Worm (Caenorhabditis elegans) whole organism, L3 larva: ENCODE measurements around the gene C34D10.5.

ENCODE experiments used
- R02D3.7 ChIP-seq: fragments of 150-350 bp; optimal IDR thresholded peaks from 2 replicates; lab custom pipeline; 2014; ENCODE audit warnings: missing biosample characterization, missing genetic modification characterization
- ZK546.5 ChIP-seq: sonication (generic microtip); optimal IDR thresholded peaks from 2 replicates; lab custom pipeline; 2017; ENCODE audit warnings: missing biosample characterization, missing genetic modification characterization
- aly-2 ChIP-seq: fragments of 150-350 bp; optimal IDR thresholded peaks from 2 replicates; lab custom pipeline; 2014; ENCODE audit warnings: missing biosample characterization, missing genetic modification characterization
- ama-1 ChIP-seq: fragments of 150-350 bp; optimal IDR thresholded peaks from 2 replicates; lab custom pipeline; 2018
- ceh-16 ChIP-seq: sonication (generic microtip); optimal IDR thresholded peaks from 2 replicates; lab custom pipeline; 2017; ENCODE audit warnings: missing biosample characterization, missing genetic modification characterization
- ceh-28 ChIP-seq: fragments of 150-350 bp; optimal IDR thresholded peaks from 2 replicates; lab custom pipeline; 2014; ENCODE audit warnings: missing biosample characterization, missing genetic modification reagents, missing genetic modification characterization
- ceh-82 ChIP-seq: fragments of 150-350 bp; optimal IDR thresholded peaks from 2 replicates; lab custom pipeline; 2014; ENCODE audit warnings: missing biosample characterization, missing genetic modification characterization
- ceh-9 ChIP-seq: sonication (generic microtip); optimal IDR thresholded peaks from 2 replicates; lab custom pipeline; 2018; ENCODE audit warnings: missing biosample characterization, missing genetic modification characterization
- daf-12 ChIP-seq: fragments of 150-350 bp; optimal IDR thresholded peaks from 2 replicates; lab custom pipeline; 2014; ENCODE audit warnings: missing biosample characterization, missing genetic modification reagents, missing genetic modification characterization
- egl-27 ChIP-seq: sonication (generic microtip); optimal IDR thresholded peaks from 4 replicates; lab custom pipeline; 2017; ENCODE audit warnings: missing biosample characterization, missing genetic modification reagents, missing genetic modification characterization
- egl-5 ChIP-seq: fragments of 150-350 bp; optimal IDR thresholded peaks from 2 replicates; lab custom pipeline; 2017; ENCODE audit warnings: missing biosample characterization, missing genetic modification reagents, missing genetic modification characterization, inconsistent platforms
- elt-1 ChIP-seq: fragments of 150-350 bp; optimal IDR thresholded peaks from 2 replicates; lab custom pipeline; 2014; ENCODE audit warnings: missing biosample characterization, missing genetic modification characterization
- elt-2 ChIP-seq: sonication (generic microtip); optimal IDR thresholded peaks from 2 replicates; lab custom pipeline; 2016; ENCODE audit warnings: missing genetic modification reagents, mild to moderate bottlenecking, missing genetic modification characterization, missing compliant biosample characterization
- elt-3 ChIP-seq, 3 experiments: fragments of 150-350 bp in 1 of 3; sonication (generic microtip) in 2 of 3; optimal IDR thresholded peaks; 2 replicates in 2 of 3; 4 replicates in 1 of 3; lab custom pipeline; 2014 to 2017; ENCODE audit warnings: missing biosample characterization in 3 of 3, missing genetic modification characterization in 3 of 3
- eor-1 ChIP-seq, 2 experiments: fragments of 150-350 bp; optimal IDR thresholded peaks; 2 replicates each; lab custom pipeline; 2014 to 2018; ENCODE audit warnings: missing biosample characterization in 2 of 2, missing genetic modification characterization in 2 of 2
- fkh-10 ChIP-seq: sonication (generic microtip); optimal IDR thresholded peaks from 2 replicates; lab custom pipeline; 2017; ENCODE audit warnings: missing biosample characterization, missing genetic modification reagents, missing genetic modification characterization
- fkh-2 ChIP-seq: fragments of 150-350 bp; optimal IDR thresholded peaks from 2 replicates; lab custom pipeline; 2014; ENCODE audit warnings: missing biosample characterization, missing genetic modification reagents, missing genetic modification characterization
- fos-1 ChIP-seq: fragments of 150-350 bp; optimal IDR thresholded peaks from 2 replicates; lab custom pipeline; 2014; ENCODE audit warnings: missing biosample characterization, missing genetic modification characterization
- hmg-11 ChIP-seq: sonication (generic microtip); optimal IDR thresholded peaks from 2 replicates; lab custom pipeline; 2016; ENCODE audit warnings: missing genetic modification characterization, missing compliant biosample characterization
- jun-1 ChIP-seq: fragments of 150-350 bp; optimal IDR thresholded peaks from 2 replicates; lab custom pipeline; 2014; ENCODE audit warnings: missing biosample characterization, missing genetic modification reagents, missing genetic modification characterization
- lin-15B ChIP-seq: fragments of 150-350 bp; optimal IDR thresholded peaks from 2 replicates; lab custom pipeline; 2014; ENCODE audit warnings: missing biosample characterization, missing genetic modification characterization
- lin-39 ChIP-seq: fragments of 150-350 bp; optimal IDR thresholded peaks from 2 replicates; lab custom pipeline; 2018; ENCODE audit warnings: missing biosample characterization, missing genetic modification reagents, missing genetic modification characterization
- lsy-12 ChIP-seq: sonication (generic microtip); optimal IDR thresholded peaks from 2 replicates; lab custom pipeline; 2016; ENCODE audit warnings: mild to moderate bottlenecking, missing genetic modification characterization, missing compliant biosample characterization
- mdl-1 ChIP-seq: fragments of 150-350 bp; optimal IDR thresholded peaks from 2 replicates; lab custom pipeline; 2014; ENCODE audit warnings: missing biosample characterization, missing genetic modification characterization
- mml-1 ChIP-seq: fragments of 150-350 bp; sonication (generic microtip); optimal IDR thresholded peaks from 3 replicates; lab custom pipeline; 2014; ENCODE audit warnings: missing biosample characterization, missing genetic modification characterization
- nfya-1 ChIP-seq: sonication (generic microtip); optimal IDR thresholded peaks from 2 replicates; lab custom pipeline; 2017; ENCODE audit warnings: missing genetic modification characterization, mild to moderate bottlenecking, missing compliant biosample characterization, antibody characterized with exemption, moderate library complexity; ENCODE audit not compliant: insufficient read depth
- nhr-11 ChIP-seq: fragments of 150-350 bp; optimal IDR thresholded peaks from 2 replicates; lab custom pipeline; 2014; ENCODE audit warnings: missing biosample characterization, missing genetic modification characterization
- nhr-12 ChIP-seq: fragments of 150-350 bp; optimal IDR thresholded peaks from 2 replicates; lab custom pipeline; 2014; ENCODE audit warnings: missing biosample characterization, missing genetic modification characterization
- nhr-23 ChIP-seq: fragments of 150-350 bp; optimal IDR thresholded peaks from 2 replicates; lab custom pipeline; 2014; ENCODE audit warnings: missing biosample characterization, missing genetic modification reagents, missing genetic modification characterization
- nhr-237 ChIP-seq: fragments of 150-350 bp; optimal IDR thresholded peaks from 2 replicates; lab custom pipeline; 2014; ENCODE audit warnings: missing biosample characterization, missing genetic modification characterization
- nhr-25 ChIP-seq: sonication (generic microtip); optimal IDR thresholded peaks from 2 replicates; lab custom pipeline; 2017; ENCODE audit warnings: missing biosample characterization, missing genetic modification characterization
- nhr-28 ChIP-seq: fragments of 150-350 bp; optimal IDR thresholded peaks from 2 replicates; lab custom pipeline; 2014; ENCODE audit warnings: missing biosample characterization, missing genetic modification characterization
- nhr-43 ChIP-seq: sonication (generic microtip); optimal IDR thresholded peaks from 2 replicates; lab custom pipeline; 2016; ENCODE audit warnings: mild to moderate bottlenecking, missing genetic modification characterization, missing compliant biosample characterization; ENCODE audit not compliant: poor library complexity, severe bottlenecking
- nhr-67 ChIP-seq: fragments of 150-350 bp; optimal IDR thresholded peaks from 2 replicates; lab custom pipeline; 2014; ENCODE audit warnings: missing biosample characterization, missing genetic modification characterization
- nhr-76 ChIP-seq: fragments of 150-350 bp; sonication (generic microtip); optimal IDR thresholded peaks from 5 replicates; lab custom pipeline; 2014; ENCODE audit warnings: missing biosample characterization, missing genetic modification characterization
- nhr-77 ChIP-seq: fragments of 150-350 bp; optimal IDR thresholded peaks from 2 replicates; lab custom pipeline; 2014; ENCODE audit warnings: missing biosample characterization, missing genetic modification characterization
- pha-4 ChIP-seq: fragments of 150-350 bp; optimal IDR thresholded peaks from 2 replicates; lab custom pipeline; 2014; ENCODE audit warnings: missing biosample characterization, missing genetic modification reagents, missing genetic modification characterization
- pqm-1 ChIP-seq: fragments of 150-350 bp; optimal IDR thresholded peaks from 2 replicates; lab custom pipeline; 2017; ENCODE audit warnings: missing biosample characterization, missing genetic modification characterization, inconsistent platforms
- sea-2 ChIP-seq: fragments of 150-350 bp; sonication (generic microtip); optimal IDR thresholded peaks from 4 replicates; lab custom pipeline; 2014; ENCODE audit warnings: missing biosample characterization, missing genetic modification reagents, missing genetic modification characterization
- skn-1 ChIP-seq: fragments of 150-350 bp; optimal IDR thresholded peaks from 2 replicates; lab custom pipeline; 2014; ENCODE audit warnings: missing biosample characterization, missing genetic modification characterization
- snpc-4 ChIP-seq: fragments of 150-350 bp; optimal IDR thresholded peaks from 2 replicates; lab custom pipeline; 2014; ENCODE audit warnings: missing biosample characterization, missing genetic modification characterization
- tbx-2 ChIP-seq: sonication (generic microtip); optimal IDR thresholded peaks from 2 replicates; lab custom pipeline; 2016; ENCODE audit warnings: mild to moderate bottlenecking, missing genetic modification characterization, missing compliant biosample characterization
- unc-39 ChIP-seq: sonication (generic microtip); optimal IDR thresholded peaks from 4 replicates; lab custom pipeline; 2017; ENCODE audit warnings: missing biosample characterization, missing genetic modification characterization
- unc-62 ChIP-seq: fragments of 150-350 bp; sonication (generic microtip); optimal IDR thresholded peaks from 4 replicates; lab custom pipeline; 2014; ENCODE audit warnings: missing biosample characterization, missing genetic modification reagents, missing genetic modification characterization
- zag-1 ChIP-seq: fragments of 150-350 bp; optimal IDR thresholded peaks from 2 replicates; lab custom pipeline; 2014; ENCODE audit warnings: missing biosample characterization, missing genetic modification characterization
- ztf-11 ChIP-seq: fragments of 150-350 bp; optimal IDR thresholded peaks from 2 replicates; lab custom pipeline; 2014; ENCODE audit warnings: missing biosample characterization, missing genetic modification characterization
- ztf-4 ChIP-seq: fragments of 150-350 bp; optimal IDR thresholded peaks from 2 replicates; lab custom pipeline; 2014; ENCODE audit warnings: missing biosample characterization, missing genetic modification characterization

The C34D10.5 gene

DNA sequence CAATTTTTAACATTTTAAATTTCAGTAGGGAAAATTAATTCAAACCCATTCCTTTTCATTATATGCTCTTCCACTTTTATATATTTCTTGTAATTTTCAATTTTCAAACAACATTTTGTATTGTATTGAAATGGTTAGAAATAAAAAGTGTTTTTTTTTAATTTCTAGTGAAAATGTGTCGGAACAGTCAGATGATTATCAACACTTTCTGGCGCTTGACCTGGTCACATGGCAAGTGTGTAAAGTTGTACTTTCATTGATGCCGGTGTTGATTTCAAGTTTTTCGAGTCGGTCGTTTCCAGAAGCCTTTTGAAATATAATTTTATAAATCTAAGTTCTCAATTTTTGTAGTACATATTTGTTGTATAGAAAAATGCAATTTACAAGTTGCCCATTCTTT lies 8.9 kb downstream of the C34D10.5 start (continued):
- TF ChIP-seq egl-27 (tag; lab: Kevin White, UChicago), result no peak
- no peak for TF ChIP-seq fkh-2 (tag; lab: Kevin White, UChicago)

DNA sequence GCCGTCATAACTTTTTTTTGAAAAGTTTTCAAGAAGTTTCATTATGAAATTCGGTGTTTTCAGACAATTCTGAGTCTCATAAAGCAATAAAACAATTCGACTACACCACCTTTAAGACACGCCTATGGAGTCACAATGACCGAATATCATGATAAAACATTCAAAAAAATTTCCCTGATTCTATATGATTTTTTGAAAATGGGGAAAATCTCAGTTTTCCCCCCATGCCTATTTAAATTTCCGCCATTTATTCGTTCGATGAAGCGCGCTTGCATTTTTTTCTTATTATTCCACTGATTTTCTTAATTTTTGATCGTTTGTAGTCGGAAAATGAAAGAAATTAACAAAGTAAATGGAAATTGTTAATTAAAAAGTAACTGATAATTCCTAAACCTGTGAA lies 9.7 kb downstream of the C34D10.5 start:
- TF ChIP-seq nhr-67 (tag; lab: Kevin White, UChicago), result no peak
- TF ChIP-seq nhr-76 (tag; lab: Kevin White, UChicago), result no peak
- no peak for TF ChIP-seq jun-1
- TF ChIP-seq, all 47 proteins: peak for 0

DNA sequence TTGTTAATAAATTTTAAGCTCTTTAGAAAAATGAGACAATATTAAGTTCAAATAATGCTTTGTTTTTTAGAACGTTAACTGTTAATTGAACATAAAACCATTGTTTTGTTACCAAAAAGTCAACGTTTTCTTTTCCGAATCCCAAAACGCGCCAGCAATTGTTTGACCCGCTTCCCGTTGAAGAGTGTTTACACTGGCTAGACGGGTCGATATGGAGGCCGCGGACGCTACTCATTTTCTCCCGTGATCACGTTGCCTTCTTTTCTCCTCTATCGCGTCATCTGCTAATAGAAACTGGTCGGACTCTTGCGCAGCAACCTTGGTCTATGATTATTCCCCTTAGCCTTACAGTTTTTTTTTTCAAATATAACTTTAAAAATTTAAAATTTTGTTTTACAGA lies 11.3 kb downstream of the C34D10.5 start, which contains the start of gene C34D10.1:
TSS of gene C34D10.1 (plus strand) at position 400 of the 400 bp plus-strand sequence.
- no peak for TF ChIP-seq unc-39
- peak; percentile 61 for TF ChIP-seq nfya-1 (tag; lab: Kevin White, UChicago)
- no peak for TF ChIP-seq nhr-11 (tag; lab: Kevin White, UChicago)
- TF ChIP-seq nhr-237 (tag; lab: Kevin White, UChicago), result no peak
- TF ChIP-seq ceh-9, result no peak
- TF ChIP-seq unc-62, result no peak
- TF ChIP-seq pha-4 (tag; lab: Kevin White, UChicago), result peak; percentile 90
- TF ChIP-seq lin-15B (tag; lab: Kevin White, UChicago), result peak; percentile 50
- no peak for TF ChIP-seq ceh-82
- no peak for TF ChIP-seq daf-12
- TF ChIP-seq fkh-10, result no peak
- peak; percentile 66 for TF ChIP-seq jun-1
- no peak for TF ChIP-seq ztf-11 (tag; lab: Kevin White, UChicago)
- TF ChIP-seq nhr-12 (tag; lab: Kevin White, UChicago), result no peak
- TF ChIP-seq nhr-25 (tag; lab: Kevin White, UChicago), result peak; percentile 86
- TF ChIP-seq mml-1, result no peak
- TF ChIP-seq egl-5 (tag; lab: Kevin White, UChicago), result no peak
- TF ChIP-seq sea-2, result no peak
- peak; percentile 50 for TF ChIP-seq tbx-2 (tag; lab: Kevin White, UChicago)
- TF ChIP-seq ama-1 (lab: Kevin White, UChicago), result no peak
- TF ChIP-seq elt-3 (tag; optimal IDR thresholded peaks at IDR 0.05; lab: Kevin White, UChicago), result no peak
- TF ChIP-seq ceh-16, result no peak
- TF ChIP-seq zag-1 (tag; lab: Kevin White, UChicago), result no peak
- TF ChIP-seq R02D3.7, result no peak
- peak; percentile 51 for TF ChIP-seq hmg-11 (tag; lab: Kevin White, UChicago)
- TF ChIP-seq pqm-1 (tag; lab: Kevin White, UChicago), result no peak
- TF ChIP-seq lsy-12 (tag; lab: Kevin White, UChicago), result peak; percentile 22
- TF ChIP-seq eor-1 (tag; optimal IDR thresholded peaks at IDR 0.05; lab: Kevin White, UChicago), result no peak
- no peak for TF ChIP-seq ZK546.5 (tag; lab: Kevin White, UChicago)
- TF ChIP-seq nhr-77 (tag; lab: Kevin White, UChicago), result no peak
- TF ChIP-seq nhr-43 (tag; lab: Kevin White, UChicago), result no peak
- no peak for TF ChIP-seq fos-1 (tag; lab: Kevin White, UChicago)
- no peak for TF ChIP-seq aly-2 (tag; lab: Kevin White, UChicago)
- TF ChIP-seq ztf-4 (tag; lab: Kevin White, UChicago), result no peak
- peak; percentile 56 for TF ChIP-seq egl-27 (tag; lab: Kevin White, UChicago)
- TF ChIP-seq skn-1 (tag; lab: Kevin White, UChicago), result no peak
- no peak for TF ChIP-seq mdl-1 (tag; lab: Kevin White, UChicago)
- TF ChIP-seq nhr-28 (tag; lab: Kevin White, UChicago), result no peak
- TF ChIP-seq nhr-23, result peak; percentile 87
- TF ChIP-seq lin-39, result peak; percentile 47
- no peak for TF ChIP-seq elt-1 (tag; lab: Kevin White, UChicago)
- TF ChIP-seq snpc-4 (tag; lab: Kevin White, UChicago), result peak; percentile 56
- peak; percentile 81 for TF ChIP-seq ceh-28
- TF ChIP-seq nhr-76 (tag; lab: Kevin White, UChicago), result no peak
- TF ChIP-seq elt-2 (tag; lab: Kevin White, UChicago), result peak; percentile 5
- no peak for TF ChIP-seq fkh-2 (tag; lab: Kevin White, UChicago)
- TF ChIP-seq nhr-67 (tag; lab: Kevin White, UChicago), result no peak
